Worm (Caenorhabditis elegans): Measurements from ENCODE around the gene T13C2.3.

Gene T13C2.3

ce11 chrII:6742614-6743013 is 46.4 kb upstream of the T13C2.3 start, which contains the start of gene F41G3.6 (continued):
- TF ChIP-seq ZK185.1 (tag; optimal IDR thresholded peaks at IDR 0.05; ENCODE audit: poor library complexity, severe bottlenecking) = no peak
- no peak for TF ChIP-seq nfya-1 (tag; optimal IDR thresholded peaks at IDR 0.05; ENCODE audit: borderline replicate concordance, insufficient read depth)

ce11 chrII:6744648-6745047 is 44.4 kb upstream of the T13C2.3 start, which contains the start of gene ins-15:
ins-15 (minus strand) TSS chrII:6744748.
- TF ChIP-seq egl-44 (GFP tag; IDR thresholded peaks at IDR 0.05) (no peak), lsl-1 (GFP tag; optimal IDR thresholded peaks at IDR 0.05) (no peak), ztf-26 (tag; optimal IDR thresholded peaks at IDR 0.05) (no peak), ama-1 (optimal IDR thresholded peaks at IDR 0.05) (no peak), ama-1 (GFP tag; optimal IDR thresholded peaks at IDR 0.05) (no peak), somi-1 (GFP tag; optimal IDR thresholded peaks at IDR 0.05) (no peak), C17E4.6 (GFP tag; IDR thresholded peaks at IDR 0.05) (no peak), snpc-3.4 (tag; optimal IDR thresholded peaks at IDR 0.05) (no peak), hlh-12 (tag; optimal IDR thresholded peaks at IDR 0.05) (no peak), Y53F4B.3 (GFP tag; IDR thresholded peaks at IDR 0.05) (no peak), B0336.3 (GFP tag; IDR thresholded peaks at IDR 0.05) (no peak), K11D2.4 (GFP tag; IDR thresholded peaks at IDR 0.05) (no peak)

- no peak for TF ChIP-seq Y79H2A.3 (GFP tag; conservative IDR thresholded peaks at IDR 0.05)
- no peak for TF ChIP-seq Y56A3A.18 (GFP tag; IDR thresholded peaks at IDR 0.05)
Measured at ce11 chrII:6745783-6746182, 43.3 kb upstream of the T13C2.3 start, which contains the start of gene ins-14. ins-14 (minus strand) TSS chrII:6745814.

ce11 chrII:6746404-6746803 is 42.6 kb upstream of the T13C2.3 start, which contains the start of gene F41G3.5:
F41G3.5 (plus strand) TSS chrII:6746704.
- no peak for TF ChIP-seq Y79H2A.3 (GFP tag; conservative IDR thresholded peaks at IDR 0.05)
- no peak for TF ChIP-seq akir-1 (GFP tag; optimal IDR thresholded peaks at IDR 0.05)
- no peak for TF ChIP-seq dox-1 (GFP tag; IDR thresholded peaks at IDR 0.05)
- TF ChIP-seq ZK185.1 (tag; optimal IDR thresholded peaks at IDR 0.05; ENCODE audit: poor library complexity, severe bottlenecking) = no peak
- TF ChIP-seq egrh-3 (GFP tag; IDR thresholded peaks at IDR 0.05) = no peak
- no peak for TF ChIP-seq zfh-2 (GFP tag; conservative IDR thresholded peaks at IDR 0.05)
- TF ChIP-seq Y67H2A.10 (GFP tag; conservative IDR thresholded peaks at IDR 0.05) = no peak
- TF ChIP-seq ceh-91 (GFP tag; IDR thresholded peaks at IDR 0.05) = no peak
- no peak for TF ChIP-seq F49E8.2 (tag; optimal IDR thresholded peaks at IDR 0.05; ENCODE audit: insufficient read depth)
- no peak for TF ChIP-seq snpc-1.3 (tag; optimal IDR thresholded peaks at IDR 0.05; ENCODE audit: insufficient read depth)
- TF ChIP-seq lsl-1 (GFP tag; optimal IDR thresholded peaks at IDR 0.05) = no peak
- TF ChIP-seq lin-40 (tag; optimal IDR thresholded peaks at IDR 0.05) = no peak

- TF ChIP-seq madf-6 (GFP tag; IDR thresholded peaks at IDR 0.05) = no peak
- no peak for TF ChIP-seq Y56A3A.18 (GFP tag; IDR thresholded peaks at IDR 0.05)
- TF ChIP-seq egrh-3 (GFP tag; IDR thresholded peaks at IDR 0.05) = no peak
- no peak for TF ChIP-seq Y67H2A.10 (GFP tag; conservative IDR thresholded peaks at IDR 0.05)
- TF ChIP-seq sdz-38 (tag; optimal IDR thresholded peaks at IDR 0.05) = no peak
- no peak for TF ChIP-seq Y53G8AR.9 (GFP tag; conservative IDR thresholded peaks at IDR 0.05)
Measured at ce11 chrII:6749422-6749821, 39.6 kb upstream of the T13C2.3 start, which contains the start of gene F41G3.10. F41G3.10 (minus strand) TSS chrII:6749522.

- TF ChIP-seq ZK185.1 (tag; optimal IDR thresholded peaks at IDR 0.05; ENCODE audit: poor library complexity, severe bottlenecking) (no peak), Y95B8A.8 (GFP tag; IDR thresholded peaks at IDR 0.05) (no peak), die-1 (tag; optimal IDR thresholded peaks at IDR 0.05) (no peak), madf-10 (tag; optimal IDR thresholded peaks at IDR 0.05) (no peak), ceh-27 (GFP tag; optimal IDR thresholded peaks at IDR 0.05) (no peak), Y67H2A.10 (GFP tag; conservative IDR thresholded peaks at IDR 0.05) (no peak), fkh-3 (tag; optimal IDR thresholded peaks at IDR 0.05) (no peak), T07F8.4 (tag; optimal IDR thresholded peaks at IDR 0.05) (no peak), lsy-27 (tag; optimal IDR thresholded peaks at IDR 0.05; ENCODE audit: borderline replicate concordance, insufficient read depth) (no peak), F52B5.7 (tag; optimal IDR thresholded peaks at IDR 0.05) (no peak), Y53F4B.3 (GFP tag; IDR thresholded peaks at IDR 0.05) (no peak), rec-8 (tag; optimal IDR thresholded peaks at IDR 0.05) (no peak), F10E7.11 (tag; optimal IDR thresholded peaks at IDR 0.05) (no peak), ztf-25 (GFP tag; IDR thresholded peaks at IDR 0.05) (no peak)
Measured at ce11 chrII:6750929-6751328, 38.1 kb upstream of the T13C2.3 start, which contains the start of gene F41G3.20. F41G3.20 (minus strand) TSS chrII:6751029.

Data from whole organism, young adult.